Worm (Caenorhabditis elegans) whole organism, L4 larva: ENCODE data around the gene F13B6.3.

ENCODE experiments used
- dve-1 ChIP-seq: sonication (generic microtip); optimal IDR thresholded peaks from 2 replicates; lab custom pipeline; 2017; ENCODE audit warnings: antibody characterized with exemption, mild to moderate bottlenecking, missing genetic modification characterization, missing compliant biosample characterization; ENCODE audit not compliant: insufficient read depth
- hlh-11 ChIP-seq: fragments of 200-800 bp; sonication (Bioruptor generic); optimal IDR thresholded peaks from 2 replicates; lab custom pipeline; 2018; ENCODE audit warnings: mild to moderate bottlenecking, missing genetic modification characterization, missing compliant biosample characterization

ce11 chrIV:7426055-7426454, 39.7 kb downstream of the F13B6.3 start:
- TF ChIP-seq hlh-11 (tag; lab: Kevin White, UChicago) = no peak
- no peak for TF ChIP-seq dve-1 (tag; lab: Kevin White, UChicago)
